Fruit fly (Drosophila melanogaster) whole organism, embryonic: ENCODE data around the gene CG13876.

ENCODE experiments used
- CG1233 ChIP-seq: fragments of 200-800 bp; sonication (Bioruptor generic); optimal IDR thresholded peaks from 4 replicates; lab custom pipeline; 2018; ENCODE audit warnings: missing biosample characterization, mild to moderate bottlenecking, missing genetic modification characterization
- CG13624 ChIP-seq: fragments of 200-800 bp; sonication (Bioruptor generic); optimal IDR thresholded peaks from 2 replicates; lab custom pipeline; 2016; ENCODE audit warnings: missing biosample characterization, missing genetic modification characterization
- CG14860 ChIP-seq: fragments of 200-800 bp; sonication (Bioruptor generic); IDR thresholded peaks from 3 replicates; pipeline ENCODE4 v1.3.6; 2022; ENCODE audit warnings: missing biosample characterization, missing genetic modification characterization; ENCODE audit not compliant: partially characterized antibody
- CG1832 ChIP-seq: fragments of 200-800 bp; sonication (Bioruptor generic); optimal IDR thresholded peaks from 2 replicates; lab custom pipeline; 2017; ENCODE audit warnings: missing biosample characterization, mild to moderate bottlenecking, missing genetic modification characterization, inconsistent platforms
- CG33557 ChIP-seq: fragments of 200-800 bp; sonication (Bioruptor generic); optimal IDR thresholded peaks from 2 replicates; lab custom pipeline; 2019; ENCODE audit warnings: missing biosample characterization, mild to moderate bottlenecking, missing genetic modification characterization, moderate library complexity
- CG4617 ChIP-seq: fragments of 200-800 bp; sonication (Bioruptor generic); optimal IDR thresholded peaks from 3 replicates; lab custom pipeline; 2016; ENCODE audit warnings: missing biosample characterization, missing genetic modification characterization, borderline replicate concordance
- CG4730 ChIP-seq: fragments of 200-800 bp; sonication (Bioruptor generic); IDR thresholded peaks from 2 replicates; pipeline ENCODE4 v1.3.6; 2022; ENCODE audit warnings: missing biosample characterization, missing genetic modification characterization
- CG5180 ChIP-seq: fragments of 200-800 bp; sonication (Bioruptor generic); optimal IDR thresholded peaks from 3 replicates; lab custom pipeline; 2017; ENCODE audit warnings: missing biosample characterization, missing genetic modification characterization, mild to moderate bottlenecking, moderate library complexity, missing genetic modification reagents
- CG8388 ChIP-seq: fragments of 200-800 bp; sonication (Bioruptor generic); optimal IDR thresholded peaks from 2 replicates; lab custom pipeline; 2019; ENCODE audit warnings: missing biosample characterization, mild to moderate bottlenecking, missing genetic modification characterization, moderate library complexity
- CHES-1-like ChIP-seq: fragments of 200-800 bp; sonication (Bioruptor generic); optimal IDR thresholded peaks from 2 replicates; lab custom pipeline; 2016; ENCODE audit warnings: missing biosample characterization, missing genetic modification characterization
- CTCF ChIP-seq: fragments of 200-800 bp; sonication (Bioruptor generic); optimal IDR thresholded peaks from 2 replicates; lab custom pipeline; 2017; ENCODE audit warnings: missing biosample characterization, mild to moderate bottlenecking, missing genetic modification characterization, moderate library complexity
- Dp ChIP-seq: fragments of 200-800 bp; sonication (Bioruptor generic); optimal IDR thresholded peaks from 2 replicates; lab custom pipeline; 2018; ENCODE audit warnings: missing biosample characterization, mild to moderate bottlenecking, missing genetic modification characterization, moderate library complexity
- H2.0 ChIP-seq: fragments of 200-800 bp; sonication (Bioruptor generic); IDR thresholded peaks from 2 replicates; pipeline ENCODE4 v1.3.6; 2022; ENCODE audit warnings: missing biosample characterization, missing genetic modification characterization
- Med ChIP-seq: fragments of 200-800 bp; sonication (Bioruptor generic); peaks from one replicate; lab custom pipeline; 2016; ENCODE audit warnings: missing biosample characterization, missing genetic modification characterization, mild to moderate bottlenecking, inconsistent platforms, moderate library complexity
- Sry-δ ChIP-seq: fragments of 200-800 bp; sonication (Bioruptor generic); optimal IDR thresholded peaks from 2 replicates; lab custom pipeline; 2016; ENCODE audit warnings: missing biosample characterization, missing genetic modification characterization
- bbx ChIP-seq: fragments of 200-800 bp; sonication (Bioruptor generic); IDR thresholded peaks from 2 replicates; pipeline ENCODE4 v1.3.6; 2022; ENCODE audit warnings: missing biosample characterization, missing genetic modification characterization; ENCODE audit not compliant: partially characterized antibody
- corto ChIP-seq: fragments of 200-800 bp; sonication (Bioruptor generic); optimal IDR thresholded peaks from 2 replicates; lab custom pipeline; 2016; ENCODE audit warnings: missing biosample characterization, mild to moderate bottlenecking, missing genetic modification characterization, moderate library complexity
- gfzf ChIP-seq: fragments of 200-800 bp; sonication (Bioruptor generic); optimal IDR thresholded peaks from 2 replicates; lab custom pipeline; 2016; ENCODE audit warnings: missing biosample characterization, mild to moderate bottlenecking, missing genetic modification characterization, moderate library complexity
- lilli ChIP-seq: fragments of 200-800 bp; sonication (Bioruptor generic); optimal IDR thresholded peaks from 3 replicates; lab custom pipeline; 2016; ENCODE audit warnings: missing biosample characterization, missing genetic modification characterization
- otp ChIP-seq: fragments of 200-800 bp; sonication (Bioruptor generic); IDR thresholded peaks from 3 replicates; pipeline ENCODE4, ENCODE4 v1.3.6; 2022; ENCODE audit warnings: missing biosample characterization, missing genetic modification characterization
- pita ChIP-seq: fragments of 200-800 bp; sonication (Bioruptor generic); optimal IDR thresholded peaks from 2 replicates; lab custom pipeline; 2017; ENCODE audit warnings: missing biosample characterization, mild to moderate bottlenecking, missing genetic modification characterization
- psq ChIP-seq: fragments of 200-800 bp; sonication (Bioruptor generic); optimal IDR thresholded peaks from 2 replicates; lab custom pipeline; 2017; ENCODE audit warnings: missing biosample characterization, missing genetic modification characterization
- tup ChIP-seq: fragments of 200-800 bp; sonication (Bioruptor generic); optimal IDR thresholded peaks from 2 replicates; lab custom pipeline; 2016; ENCODE audit warnings: missing biosample characterization, mild to moderate bottlenecking, missing genetic modification characterization, moderate library complexity

Gene CG13876

dm6 chr3L:247482-248225 lies 41.7 kb downstream of the CG13876 start, which contains the start of gene mthl14 (continued):
- peak; percentile 35 for TF ChIP-seq CG1233 (GFP tag; lab: Kevin White, UChicago)
- no peak for TF ChIP-seq tup (GFP tag; lab: Kevin White, UChicago)
- no peak for TF ChIP-seq CTCF
- TF ChIP-seq CG33557 (GFP tag; lab: Kevin White, UChicago): peak; percentile 27
- no peak for TF ChIP-seq psq (GFP tag; lab: Kevin White, UChicago)

DNA sequence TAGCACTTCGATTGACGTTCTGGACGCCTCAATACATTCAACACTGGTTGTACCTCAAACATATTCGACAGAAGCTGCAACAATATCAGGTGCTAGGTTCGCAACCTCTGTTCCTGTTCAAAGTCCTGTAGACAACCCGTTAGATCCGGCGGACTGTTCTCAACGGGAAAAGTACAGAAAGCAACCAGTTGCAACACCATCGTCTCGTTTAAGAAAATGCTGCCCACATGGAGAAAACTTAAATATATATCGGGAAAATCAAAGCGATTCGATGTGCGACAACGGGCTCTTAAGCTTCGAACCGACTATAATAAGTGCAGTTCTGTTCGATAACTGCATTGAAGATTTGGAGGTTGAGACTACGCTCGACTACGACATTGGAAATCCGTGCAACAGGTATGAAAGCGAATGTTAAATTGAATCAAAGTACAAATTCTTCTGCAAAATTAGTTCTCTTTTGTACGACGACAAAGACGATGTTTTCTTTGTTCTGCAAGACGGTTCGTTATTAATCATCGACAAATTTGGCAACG lies 42.4 kb downstream of the CG13876 start:
- no peak for TF ChIP-seq otp (GFP tag; lab: Robert Waterston, UW)
- no peak for TF ChIP-seq CG14860
- TF ChIP-seq gfzf: peak; percentile 23
- peak; percentile 6 for TF ChIP-seq CG4617 (GFP tag; lab: Kevin White, UChicago)
- TF ChIP-seq lilli: no peak
- no peak for TF ChIP-seq corto
- TF ChIP-seq CG5180 (GFP tag; lab: Kevin White, UChicago): peak; percentile 97
- TF ChIP-seq CG13624: no peak
- TF ChIP-seq bbx (GFP tag; lab: Robert Waterston, UW): 0 out of 2 replicates have a peak, but pooled peaks have one; percentile 40
- no peak for TF ChIP-seq CHES-1-like (GFP tag; lab: Kevin White, UChicago)
- TF ChIP-seq Med (GFP tag; lab: Kevin White, UChicago): peak; percentile 20
- TF ChIP-seq H2.0 (GFP tag; lab: Robert Waterston, UW): no peak
- no peak for TF ChIP-seq Sry-δ (GFP tag; lab: Kevin White, UChicago)
- TF ChIP-seq CG4730: no peak
- no peak for TF ChIP-seq Dp (GFP tag; lab: Kevin White, UChicago)
- no peak for TF ChIP-seq CG8388 (GFP tag; lab: Kevin White, UChicago)
- peak; percentile 12 for TF ChIP-seq pita (GFP tag; lab: Kevin White, UChicago)
- no peak for TF ChIP-seq CG1832 (GFP tag; lab: Kevin White, UChicago)
